Worm (Caenorhabditis elegans): ENCODE measurements around the gene twk-13.

Gene twk-13

ce11 chrV:12357632-12358031, 19.8 kb upstream of the twk-13 start:
- TF ChIP-seq blmp-1 (tag; optimal IDR thresholded peaks at IDR 0.05) = peak; percentile 83
- TF ChIP-seq drap-1 (GFP tag; optimal IDR thresholded peaks at IDR 0.05) = no peak

- peak; percentile 50 for TF ChIP-seq unc-62 (GFP tag; optimal IDR thresholded peaks at IDR 0.05)
- peak; percentile 6 for TF ChIP-seq tbx-8 (GFP tag; optimal IDR thresholded peaks at IDR 0.05)
- peak; percentile 8 for TF ChIP-seq blmp-1 (tag; optimal IDR thresholded peaks at IDR 0.05)
- TF ChIP-seq M03D4.4 (tag; optimal IDR thresholded peaks at IDR 0.05) = peak; percentile 39
- TF ChIP-seq drap-1 (GFP tag; optimal IDR thresholded peaks at IDR 0.05) = no peak
- TF ChIP-seq mls-2 (tag; optimal IDR thresholded peaks at IDR 0.05) = no peak
- TF ChIP-seq elt-1 (tag; optimal IDR thresholded peaks at IDR 0.05; ENCODE audit: borderline replicate concordance, insufficient read depth) = peak; percentile 87
- peak; percentile 16 for TF ChIP-seq ham-2 (GFP tag; optimal IDR thresholded peaks at IDR 0.05)
- no peak for TF ChIP-seq unc-39 (tag; optimal IDR thresholded peaks at IDR 0.05)
- no peak for TF ChIP-seq nhr-28 (tag; optimal IDR thresholded peaks at IDR 0.05)
- no peak for TF ChIP-seq bed-3 (GFP tag; optimal IDR thresholded peaks at IDR 0.05)
These were observed 16.5 kb upstream of the twk-13 start for ce11 chrV:12354193-12354830.

- TF ChIP-seq blmp-1 (tag; optimal IDR thresholded peaks at IDR 0.05) (no peak), ceh-39 (tag; optimal IDR thresholded peaks at IDR 0.05) (no peak), mls-2 (tag; optimal IDR thresholded peaks at IDR 0.05) (peak; percentile 44)
These were observed 15.7 kb upstream of the twk-13 start for ce11 chrV:12353505-12353904.

DNA sequence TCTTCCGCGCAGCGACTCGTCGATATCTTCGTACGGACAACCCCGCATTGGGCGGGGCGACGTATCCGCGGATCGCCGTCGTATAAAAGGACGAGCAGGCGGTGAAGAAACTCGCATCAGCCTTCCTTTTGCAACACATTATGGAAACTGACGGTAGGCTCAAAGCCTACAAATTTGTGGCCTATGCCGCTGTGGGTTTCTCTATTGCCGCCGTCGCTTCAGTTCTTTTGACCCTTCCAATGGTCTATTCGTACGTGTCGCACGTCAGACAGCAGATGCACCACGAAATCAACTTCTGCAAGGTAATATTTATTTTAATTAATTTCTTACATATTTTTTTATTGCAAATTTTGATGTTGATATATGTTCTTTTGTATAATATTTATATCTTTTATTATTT, 15.1 kb upstream of the twk-13 start:
- TF ChIP-seq nhr-28 (tag; optimal IDR thresholded peaks at IDR 0.05) (no peak), ham-2 (GFP tag; optimal IDR thresholded peaks at IDR 0.05) (peak; percentile 52), ceh-83 (GFP tag; optimal IDR thresholded peaks at IDR 0.05) (peak; percentile 66)

DNA sequence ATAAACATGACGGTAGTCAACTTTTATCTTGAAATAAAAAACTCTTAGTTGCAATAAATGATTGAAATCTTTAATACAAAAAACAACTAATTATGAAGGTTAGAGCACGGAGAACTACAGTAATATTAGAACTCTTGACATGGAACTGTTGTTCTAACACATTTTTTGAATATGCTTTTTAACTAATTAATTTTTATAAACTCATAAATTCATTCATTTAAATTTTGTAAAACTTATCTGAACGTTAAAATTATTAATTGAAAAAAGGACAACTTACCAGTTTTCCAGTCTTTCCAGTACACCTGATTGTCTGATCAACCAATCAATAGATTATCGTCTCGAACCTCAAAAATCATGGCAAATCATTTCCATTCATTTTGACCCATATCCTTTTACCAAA, 14.7 kb upstream of the twk-13 start, which contains the start of gene sqt-3:
Gene sqt-3, plus strand, starts transcription at position 301 of the 400 bp plus-strand sequence.
- no peak for TF ChIP-seq unc-62 (GFP tag; optimal IDR thresholded peaks at IDR 0.05)
- TF ChIP-seq nhr-12 (tag; optimal IDR thresholded peaks at IDR 0.05) = no peak
- no peak for TF ChIP-seq lsy-2 (tag; optimal IDR thresholded peaks at IDR 0.05)
- no peak for TF ChIP-seq lin-13 (tag; optimal IDR thresholded peaks at IDR 0.05)
- TF ChIP-seq mep-1 (tag; optimal IDR thresholded peaks at IDR 0.05) = no peak
- no peak for TF ChIP-seq ces-1 (GFP tag; optimal IDR thresholded peaks at IDR 0.05)
- no peak for TF ChIP-seq ceh-43 (GFP tag; optimal IDR thresholded peaks at IDR 0.05)
- TF ChIP-seq elt-1 (tag; optimal IDR thresholded peaks at IDR 0.05; ENCODE audit: borderline replicate concordance, insufficient read depth) = no peak
- no peak for TF ChIP-seq nhr-237 (tag; optimal IDR thresholded peaks at IDR 0.05)
- TF ChIP-seq hlh-1 (tag; optimal IDR thresholded peaks at IDR 0.05) = no peak
- TF ChIP-seq ztf-11 (tag; optimal IDR thresholded peaks at IDR 0.05) = no peak
- no peak for TF ChIP-seq nhr-2 (tag; optimal IDR thresholded peaks at IDR 0.05)
- TF ChIP-seq zip-8 (tag; optimal IDR thresholded peaks at IDR 0.05) = no peak
- TF ChIP-seq nhr-28 (tag; optimal IDR thresholded peaks at IDR 0.05) = no peak
- TF ChIP-seq M03D4.4 (tag; optimal IDR thresholded peaks at IDR 0.05) = no peak

DNA sequence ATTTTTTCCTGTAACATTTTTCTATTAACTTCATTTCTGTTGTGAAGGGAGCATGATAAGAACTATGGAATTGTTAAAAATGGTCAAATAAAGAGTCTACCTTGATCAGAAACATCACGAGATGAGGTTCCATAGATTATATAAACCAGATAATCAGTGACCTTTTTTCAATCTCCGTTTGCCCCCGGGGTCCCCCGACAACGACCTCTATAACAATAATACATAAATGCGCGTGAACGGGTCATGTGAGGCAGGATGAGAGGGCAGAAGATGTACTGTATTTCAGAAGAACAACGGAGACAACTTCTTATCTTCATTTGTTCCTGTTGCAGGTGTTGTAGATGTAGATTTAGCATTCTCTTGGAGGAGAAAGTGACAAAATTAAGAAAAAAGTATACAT, 14.0 kb upstream of the twk-13 start:
- no peak for TF ChIP-seq nhr-76 (tag; optimal IDR thresholded peaks at IDR 0.05)
- no peak for TF ChIP-seq ham-2 (GFP tag; optimal IDR thresholded peaks at IDR 0.05)
- TF ChIP-seq nhr-12 (tag; optimal IDR thresholded peaks at IDR 0.05) = no peak
- peak; percentile 68 for TF ChIP-seq elt-1 (tag; optimal IDR thresholded peaks at IDR 0.05; ENCODE audit: borderline replicate concordance, insufficient read depth)
- TF ChIP-seq snpc-4 (tag; optimal IDR thresholded peaks at IDR 0.05) = no peak
- no peak for TF ChIP-seq sem-2 (GFP tag; optimal IDR thresholded peaks at IDR 0.05)
- TF ChIP-seq tbx-8 (GFP tag; optimal IDR thresholded peaks at IDR 0.05) = no peak

DNA sequence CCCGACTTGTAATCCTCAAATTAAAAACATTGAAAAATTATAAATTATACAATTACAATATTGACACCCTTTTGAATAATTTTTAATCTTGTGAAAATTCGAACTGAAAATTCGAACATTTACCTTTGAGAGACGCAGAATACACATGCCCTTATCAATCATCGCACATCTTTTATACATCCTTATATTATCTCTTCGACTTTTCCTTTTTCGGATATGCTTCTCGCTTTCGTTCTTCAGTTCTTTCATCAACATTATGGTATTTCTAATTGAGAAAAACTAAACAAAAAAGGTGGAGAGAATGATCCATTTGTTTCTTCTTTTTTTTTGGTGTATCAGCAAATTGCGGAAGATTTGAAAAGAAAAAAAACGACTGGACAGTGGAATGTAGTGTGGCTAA, 11.6 kb upstream of the twk-13 start:
- TF ChIP-seq elt-1 (tag; optimal IDR thresholded peaks at IDR 0.05; ENCODE audit: borderline replicate concordance, insufficient read depth) (peak; percentile 66), elt-3 (tag; optimal IDR thresholded peaks at IDR 0.05) (peak; percentile 39), blmp-1 (tag; optimal IDR thresholded peaks at IDR 0.05) (peak; percentile 53), lin-13 (tag; optimal IDR thresholded peaks at IDR 0.05) (no peak), ztf-11 (tag; optimal IDR thresholded peaks at IDR 0.05) (no peak)

All from whole organism, mixed stage, embryonic.